Worm (Caenorhabditis elegans): ENCODE measurements around the gene bbs-8.

Gene bbs-8

DNA sequence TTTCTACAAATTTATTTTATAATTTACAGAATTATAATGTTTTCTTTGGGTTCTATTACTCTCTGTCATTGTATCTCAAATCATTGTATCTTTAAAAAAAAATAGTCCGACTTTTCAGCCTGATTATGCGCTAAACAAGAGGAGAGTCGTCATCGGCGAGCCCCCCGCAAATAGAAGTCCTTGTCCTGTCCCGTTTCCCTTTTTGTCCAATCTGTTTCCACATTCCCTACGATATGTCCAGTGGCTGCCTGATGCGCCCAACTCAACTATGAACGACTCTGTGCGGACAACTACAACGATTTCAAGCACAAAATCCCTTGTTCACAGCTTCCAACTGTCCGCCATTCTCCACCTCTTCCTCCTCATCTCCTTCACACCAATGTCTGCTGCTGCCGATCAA lies 6.9 kb downstream of the bbs-8 start, which contains the start of gene dbl-1:
Gene dbl-1, plus strand, starts transcription at position 119 of the 400 bp plus-strand sequence.
- no peak for TF ChIP-seq hmg-4 (GFP tag; optimal IDR thresholded peaks at IDR 0.05)
- TF ChIP-seq sea-1 (GFP tag; conservative IDR thresholded peaks at IDR 0.05), result no peak
- TF ChIP-seq scrt-1 (GFP tag; IDR thresholded peaks at IDR 0.05), result no peak
- no peak for TF ChIP-seq ceh-13 (GFP tag; optimal IDR thresholded peaks at IDR 0.05)
- TF ChIP-seq B0310.2 (tag; optimal IDR thresholded peaks at IDR 0.05), result no peak
- TF ChIP-seq ceh-36 (tag; optimal IDR thresholded peaks at IDR 0.05), result no peak
- no peak for TF ChIP-seq ets-7 (tag; optimal IDR thresholded peaks at IDR 0.05)
- no peak for TF ChIP-seq tbx-11 (GFP tag; IDR thresholded peaks at IDR 0.05)
- no peak for TF ChIP-seq ama-1 (optimal IDR thresholded peaks at IDR 0.05)
- no peak for TF ChIP-seq tbx-37 (GFP tag; conservative IDR thresholded peaks at IDR 0.05)
- no peak for TF ChIP-seq hmbx-1 (tag; optimal IDR thresholded peaks at IDR 0.05)
- no peak for TF ChIP-seq aly-1 (tag; optimal IDR thresholded peaks at IDR 0.05)
- no peak for TF ChIP-seq tra-4 (tag; optimal IDR thresholded peaks at IDR 0.05)
- no peak for TF ChIP-seq F13C5.2 (tag; optimal IDR thresholded peaks at IDR 0.05)
- TF ChIP-seq pes-1 (GFP tag; IDR thresholded peaks at IDR 0.05), result no peak
- TF ChIP-seq flt-1 (GFP tag; IDR thresholded peaks at IDR 0.05), result no peak
- no peak for TF ChIP-seq hnd-1 (tag; optimal IDR thresholded peaks at IDR 0.05)

- TF ChIP-seq scrt-1 (GFP tag; IDR thresholded peaks at IDR 0.05) (no peak), tbx-11 (GFP tag; IDR thresholded peaks at IDR 0.05) (no peak), flt-1 (GFP tag; IDR thresholded peaks at IDR 0.05) (no peak), ets-7 (tag; optimal IDR thresholded peaks at IDR 0.05) (no peak), ceh-13 (GFP tag; optimal IDR thresholded peaks at IDR 0.05) (no peak), pes-1 (GFP tag; IDR thresholded peaks at IDR 0.05) (no peak), hmbx-1 (tag; optimal IDR thresholded peaks at IDR 0.05) (no peak), ceh-36 (tag; optimal IDR thresholded peaks at IDR 0.05) (no peak), B0310.2 (tag; optimal IDR thresholded peaks at IDR 0.05) (no peak), sea-1 (GFP tag; conservative IDR thresholded peaks at IDR 0.05) (no peak), tbx-37 (GFP tag; conservative IDR thresholded peaks at IDR 0.05) (no peak), hnd-1 (tag; optimal IDR thresholded peaks at IDR 0.05) (no peak), tra-4 (tag; optimal IDR thresholded peaks at IDR 0.05) (no peak), hmg-4 (GFP tag; optimal IDR thresholded peaks at IDR 0.05) (no peak)
Measured at ce11 chrV:6753257-6753656, 11.6 kb downstream of the bbs-8 start.

DNA sequence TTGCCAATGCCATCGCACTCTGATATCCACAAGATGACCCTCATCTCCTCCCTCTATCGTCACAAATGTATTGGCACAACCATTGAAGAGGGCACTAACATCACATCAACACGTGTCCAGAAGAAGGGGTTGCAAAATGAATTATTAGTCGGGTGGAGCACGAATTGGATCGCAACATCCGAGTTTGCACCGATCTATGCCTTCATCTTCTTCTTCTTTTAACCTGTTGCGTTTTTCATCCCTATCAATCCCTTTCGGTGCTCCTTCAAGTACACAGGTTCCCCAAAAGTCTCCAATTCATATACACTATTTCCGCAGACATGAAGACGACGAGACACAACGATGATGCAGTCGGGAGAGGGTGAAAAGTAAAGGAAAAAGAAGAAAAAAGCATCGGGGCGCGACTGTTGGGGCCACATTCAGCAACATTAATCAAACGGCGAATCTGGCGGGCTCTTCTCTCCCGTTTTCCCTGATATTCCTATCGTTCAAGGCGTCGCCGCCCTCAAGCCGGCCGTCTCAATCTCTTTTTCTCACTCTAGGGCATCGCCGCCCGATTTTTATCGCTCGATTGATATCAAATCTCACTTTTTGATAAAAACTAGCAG lies 13.3 kb downstream of the bbs-8 start:
- TF ChIP-seq F13C5.2 (tag; optimal IDR thresholded peaks at IDR 0.05) (no peak), ceh-13 (GFP tag; optimal IDR thresholded peaks at IDR 0.05) (no peak), hnd-1 (tag; optimal IDR thresholded peaks at IDR 0.05) (no peak), tbx-11 (GFP tag; IDR thresholded peaks at IDR 0.05) (no peak), hmg-4 (GFP tag; optimal IDR thresholded peaks at IDR 0.05) (no peak), hmbx-1 (tag; optimal IDR thresholded peaks at IDR 0.05) (no peak), ceh-36 (tag; optimal IDR thresholded peaks at IDR 0.05) (no peak), ets-7 (tag; optimal IDR thresholded peaks at IDR 0.05) (no peak), flt-1 (GFP tag; IDR thresholded peaks at IDR 0.05) (no peak), tra-4 (tag; optimal IDR thresholded peaks at IDR 0.05) (no peak), sea-1 (GFP tag; conservative IDR thresholded peaks at IDR 0.05) (no peak), scrt-1 (GFP tag; IDR thresholded peaks at IDR 0.05) (no peak), tbx-37 (GFP tag; conservative IDR thresholded peaks at IDR 0.05) (no peak), B0310.2 (tag; optimal IDR thresholded peaks at IDR 0.05) (no peak), ama-1 (optimal IDR thresholded peaks at IDR 0.05) (no peak), aly-1 (tag; optimal IDR thresholded peaks at IDR 0.05) (no peak)

- TF ChIP-seq tbx-37 (GFP tag; conservative IDR thresholded peaks at IDR 0.05), result no peak
- TF ChIP-seq F13C5.2 (tag; optimal IDR thresholded peaks at IDR 0.05), result no peak
- no peak for TF ChIP-seq flt-1 (GFP tag; IDR thresholded peaks at IDR 0.05)
- TF ChIP-seq ets-7 (tag; optimal IDR thresholded peaks at IDR 0.05), result no peak
- TF ChIP-seq hnd-1 (tag; optimal IDR thresholded peaks at IDR 0.05), result no peak
- TF ChIP-seq ama-1 (optimal IDR thresholded peaks at IDR 0.05), result no peak
Measured at ce11 chrV:6744774-6745173, 20.1 kb downstream of the bbs-8 start, which contains the start of gene T25F10.3. Gene T25F10.3 (plus strand): TSS chrV:6745081.

DNA sequence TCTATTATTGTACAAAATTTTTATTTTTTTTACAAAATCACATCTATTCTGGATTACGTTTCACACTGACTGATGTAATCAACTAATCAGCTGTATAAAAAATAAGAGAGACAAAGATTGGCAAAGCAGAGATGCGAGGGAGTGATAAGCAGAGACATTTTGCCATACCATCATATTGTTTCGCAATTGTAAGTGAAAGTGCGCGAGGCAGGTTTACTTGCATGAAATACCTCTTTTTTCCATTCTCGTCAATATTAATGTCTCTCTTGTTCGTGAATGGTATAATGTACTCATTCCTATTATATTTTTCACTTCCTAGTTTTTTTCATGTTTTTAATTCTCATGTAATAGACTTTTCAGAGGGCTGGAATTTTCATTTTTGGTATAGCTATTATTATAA lies 28.0 kb downstream of the bbs-8 start:
- no peak for TF ChIP-seq tbx-11 (GFP tag; IDR thresholded peaks at IDR 0.05)
- TF ChIP-seq scrt-1 (GFP tag; IDR thresholded peaks at IDR 0.05), result no peak
- TF ChIP-seq ceh-13 (GFP tag; optimal IDR thresholded peaks at IDR 0.05), result no peak
- TF ChIP-seq pes-1 (GFP tag; IDR thresholded peaks at IDR 0.05), result no peak
- TF ChIP-seq ceh-36 (tag; optimal IDR thresholded peaks at IDR 0.05), result no peak
- no peak for TF ChIP-seq tra-4 (tag; optimal IDR thresholded peaks at IDR 0.05)
- no peak for TF ChIP-seq hnd-1 (tag; optimal IDR thresholded peaks at IDR 0.05)
- no peak for TF ChIP-seq hmg-4 (GFP tag; optimal IDR thresholded peaks at IDR 0.05)
- no peak for TF ChIP-seq B0310.2 (tag; optimal IDR thresholded peaks at IDR 0.05)
- TF ChIP-seq hmbx-1 (tag; optimal IDR thresholded peaks at IDR 0.05), result no peak
- TF ChIP-seq F13C5.2 (tag; optimal IDR thresholded peaks at IDR 0.05), result no peak
- no peak for TF ChIP-seq ets-7 (tag; optimal IDR thresholded peaks at IDR 0.05)
- TF ChIP-seq ama-1 (optimal IDR thresholded peaks at IDR 0.05), result no peak
- TF ChIP-seq tbx-37 (GFP tag; conservative IDR thresholded peaks at IDR 0.05), result no peak
- TF ChIP-seq flt-1 (GFP tag; IDR thresholded peaks at IDR 0.05), result no peak
- no peak for TF ChIP-seq aly-1 (tag; optimal IDR thresholded peaks at IDR 0.05)

DNA sequence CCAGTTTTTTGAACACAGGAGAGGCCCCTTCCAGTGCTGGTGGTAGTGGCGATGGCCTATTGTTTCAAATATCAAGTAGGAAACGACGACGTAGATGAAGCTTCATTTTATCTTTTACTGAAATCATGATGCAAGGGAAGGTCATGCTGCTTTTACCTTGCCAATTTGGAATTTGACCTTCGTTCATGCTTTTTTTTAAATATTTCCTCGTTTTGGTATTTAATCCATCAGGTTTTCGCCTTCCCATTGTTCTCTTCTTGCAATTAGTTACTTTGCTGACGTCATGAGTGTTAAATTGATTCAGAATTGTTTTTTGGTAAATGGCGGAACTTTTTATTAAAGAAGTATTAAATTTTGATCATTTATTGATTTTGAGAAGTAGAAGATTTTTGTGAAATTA lies 28.8 kb downstream of the bbs-8 start:
- TF ChIP-seq tra-4 (tag; optimal IDR thresholded peaks at IDR 0.05) (no peak), tbx-11 (GFP tag; IDR thresholded peaks at IDR 0.05) (no peak), aly-1 (tag; optimal IDR thresholded peaks at IDR 0.05) (no peak), ceh-36 (tag; optimal IDR thresholded peaks at IDR 0.05) (no peak), B0310.2 (tag; optimal IDR thresholded peaks at IDR 0.05) (no peak), F13C5.2 (tag; optimal IDR thresholded peaks at IDR 0.05) (no peak), pes-1 (GFP tag; IDR thresholded peaks at IDR 0.05) (no peak), flt-1 (GFP tag; IDR thresholded peaks at IDR 0.05) (no peak), ama-1 (optimal IDR thresholded peaks at IDR 0.05) (no peak), hnd-1 (tag; optimal IDR thresholded peaks at IDR 0.05) (no peak), hmg-4 (GFP tag; optimal IDR thresholded peaks at IDR 0.05) (no peak), sea-1 (GFP tag; conservative IDR thresholded peaks at IDR 0.05) (no peak), hmbx-1 (tag; optimal IDR thresholded peaks at IDR 0.05) (no peak), ets-7 (tag; optimal IDR thresholded peaks at IDR 0.05) (no peak), tbx-37 (GFP tag; conservative IDR thresholded peaks at IDR 0.05) (no peak), ceh-13 (GFP tag; optimal IDR thresholded peaks at IDR 0.05) (no peak)

DNA sequence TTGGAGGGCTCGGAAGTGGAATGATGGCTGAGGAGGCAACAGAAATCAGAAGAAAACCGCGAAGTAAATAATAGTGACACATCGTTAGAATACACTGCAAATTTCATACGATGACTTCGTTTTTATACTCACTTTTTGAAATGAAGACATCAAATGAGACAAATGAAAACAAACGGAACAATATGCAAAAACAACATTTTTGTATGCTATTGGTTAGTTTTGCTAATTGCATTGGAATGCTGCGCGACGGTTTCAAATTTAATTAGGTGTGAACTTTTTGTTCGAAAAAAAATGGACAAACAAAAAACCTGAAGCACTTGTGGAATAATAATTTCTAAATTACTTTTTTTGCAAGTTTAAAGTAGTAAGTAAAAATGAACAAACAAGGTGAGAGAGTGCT lies 31.9 kb downstream of the bbs-8 start, which contains the start of gene grl-8:
Gene grl-8, minus strand, starts transcription at position 101 of the 400 bp plus-strand sequence.
- no peak for TF ChIP-seq ceh-36 (tag; optimal IDR thresholded peaks at IDR 0.05)
- TF ChIP-seq tbx-37 (GFP tag; conservative IDR thresholded peaks at IDR 0.05), result no peak
- TF ChIP-seq B0310.2 (tag; optimal IDR thresholded peaks at IDR 0.05), result no peak
- TF ChIP-seq hmbx-1 (tag; optimal IDR thresholded peaks at IDR 0.05), result no peak
